Worm (Caenorhabditis elegans) whole organism, L1 larva: Measurements from ENCODE around the gene F20A1.8.

Source experiments
- aha-1 ChIP-seq: fragments of 150-350 bp; optimal IDR thresholded peaks from 2 replicates; lab custom pipeline; 2014; ENCODE audit warnings: missing biosample characterization, missing genetic modification characterization
- elt-3 ChIP-seq, 6 experiments: fragments of 150-350 bp in 1 of 6; sonication (generic microtip); optimal IDR thresholded peaks; 2 replicates each; lab custom pipeline; 2017 to 2018; ENCODE audit warnings: missing biosample characterization in 6 of 6, missing genetic modification characterization in 6 of 6, inconsistent platforms in 1 of 6
- fkh-10 ChIP-seq: sonication (generic microtip); optimal IDR thresholded peaks from 2 replicates; lab custom pipeline; 2017; ENCODE audit warnings: missing biosample characterization, missing genetic modification reagents, missing genetic modification characterization
- mep-1 ChIP-seq: fragments of 150-350 bp; optimal IDR thresholded peaks from 2 replicates; lab custom pipeline; 2014; ENCODE audit warnings: missing biosample characterization, missing genetic modification characterization
- nhr-20 ChIP-seq: sonication (generic microtip); optimal IDR thresholded peaks from 2 replicates; lab custom pipeline; 2016; ENCODE audit warnings: mild to moderate bottlenecking, missing genetic modification characterization, missing compliant biosample characterization
- nhr-84 ChIP-seq: sonication (generic microtip); optimal IDR thresholded peaks from 2 replicates; lab custom pipeline; 2017; ENCODE audit warnings: missing biosample characterization, missing genetic modification characterization
- snpc-4 ChIP-seq: fragments of 150-350 bp; optimal IDR thresholded peaks from 2 replicates; lab custom pipeline; 2014; ENCODE audit warnings: missing biosample characterization, missing genetic modification characterization

ce11 chrV:7089217-7089616, 41.8 kb upstream of the F20A1.8 start:
- TF ChIP-seq snpc-4 (tag; lab: Kevin White, UChicago) (no peak), fkh-10 (GFP tag; lab: Kevin White, UChicago) (no peak), mep-1 (tag; lab: Kevin White, UChicago) (no peak), aha-1 (tag; lab: Kevin White, UChicago) (no peak), nhr-20 (peak; percentile 100), nhr-84 (tag; lab: Kevin White, UChicago) (no peak), elt-3 (tag; optimal IDR thresholded peaks at IDR 0.05; lab: Kevin White, UChicago) (peak in 3 of 6 experiments; percentile 64 to 94 (median 75))
